Worm (Caenorhabditis elegans): ENCODE results near the gene lgc-43.

ce11 chrIV:10612281-10612680 is 33.8 kb downstream of the lgc-43 start:
- no peak for TF ChIP-seq nhr-11 (tag; optimal IDR thresholded peaks at IDR 0.05)
- TF ChIP-seq ama-1 (optimal IDR thresholded peaks at IDR 0.05), result no peak
- no peak for TF ChIP-seq nhr-77 (tag; optimal IDR thresholded peaks at IDR 0.05)
- TF ChIP-seq unc-130 (GFP tag; optimal IDR thresholded peaks at IDR 0.05), result no peak
- no peak for TF ChIP-seq nhr-237 (tag; optimal IDR thresholded peaks at IDR 0.05)
- TF ChIP-seq ztf-11 (tag; optimal IDR thresholded peaks at IDR 0.05), result no peak

Measured in whole organism, L4 larva.